Comparison of ENCODE assay signal across 1 worm cellular context in genomic region chrII:8683933-8684332, ce11.
A peak's percentile ranks its signal among the peaks of the same experiment; 100 is the strongest.
TF ChIP-seq lines count a peak whose summit lies in the region.

No protein-coding gene starts in this region.

TF ChIP-seq in whole organism, L1 larva, 84 proteins besides CTCF, POLR2A, EP300 and RAD21 (continued from another document):
- TF ChIP-seq nhr-28 (tag; optimal IDR thresholded peaks at IDR 0.05; lab: Kevin White, UChicago), result no peak
- TF ChIP-seq ces-1 (GFP tag; optimal IDR thresholded peaks at IDR 0.05; lab: Kevin White, UChicago), result no peak
- TF ChIP-seq ceh-88 (GFP tag; IDR thresholded peaks at IDR 0.05; lab: Robert Waterston, UW), result peak; percentile 15; the same call in 1 of the 2 replicates
- TF ChIP-seq nhr-84 (tag; optimal IDR thresholded peaks at IDR 0.05; lab: Kevin White, UChicago), result no peak
- peak; percentile 74 for TF ChIP-seq rnt-1 (tag; optimal IDR thresholded peaks at IDR 0.05; lab: Kevin White, UChicago)
- TF ChIP-seq swsn-7 (tag; optimal IDR thresholded peaks at IDR 0.05; lab: Kevin White, UChicago), result peak; percentile 67
- TF ChIP-seq lin-35 (GFP tag; optimal IDR thresholded peaks at IDR 0.05; lab: Kevin White, UChicago), result peak; percentile 1 to 52
- peak; percentile 33 to 58 (median 50) for TF ChIP-seq dpl-1 (GFP tag; optimal IDR thresholded peaks at IDR 0.05; lab: Kevin White, UChicago)
- peak; percentile 53 for TF ChIP-seq C16A3.4 (tag; optimal IDR thresholded peaks at IDR 0.05; lab: Kevin White, UChicago)
- peak; percentile 76 for TF ChIP-seq mep-1 (tag; optimal IDR thresholded peaks at IDR 0.05; lab: Kevin White, UChicago)
- TF ChIP-seq nhr-11 (tag; optimal IDR thresholded peaks at IDR 0.05; lab: Kevin White, UChicago), result no peak
- peak; percentile 18 for TF ChIP-seq lin-39 (tag; optimal IDR thresholded peaks at IDR 0.05; lab: Kevin White, UChicago)
- peak; percentile 69 to 79 for TF ChIP-seq lsy-2 (tag; optimal IDR thresholded peaks at IDR 0.05; lab: Kevin White, UChicago)
- peak; percentile 63 for TF ChIP-seq unc-130 (tag; optimal IDR thresholded peaks at IDR 0.05; lab: Kevin White, UChicago)
- peak; percentile 5 for TF ChIP-seq lin-13 (GFP tag; optimal IDR thresholded peaks at IDR 0.05; lab: Kevin White, UChicago)
- TF ChIP-seq efl-1 (optimal IDR thresholded peaks at IDR 0.05; lab: Kevin White, UChicago), result peak; percentile 41 to 66
- peak; percentile 59 to 77 for TF ChIP-seq efl-1 (GFP tag; optimal IDR thresholded peaks at IDR 0.05 in 1 of 2; lab: Kevin White, UChicago)
- peak; percentile 21 for TF ChIP-seq egl-13 (tag; optimal IDR thresholded peaks at IDR 0.05; lab: Kevin White, UChicago)
- TF ChIP-seq C34B4.2 (tag; optimal IDR thresholded peaks at IDR 0.05; lab: Kevin White, UChicago), result no peak
- TF ChIP-seq fkh-4 (tag; optimal IDR thresholded peaks at IDR 0.05; lab: Kevin White, UChicago; ENCODE audit: borderline replicate concordance), result no peak
- no peak for TF ChIP-seq ztf-4 (tag; optimal IDR thresholded peaks at IDR 0.05; lab: Kevin White, UChicago)
- TF ChIP-seq mdl-1 (tag; optimal IDR thresholded peaks at IDR 0.05; lab: Kevin White, UChicago), result no peak
- TF ChIP-seq tlp-1 (tag; optimal IDR thresholded peaks at IDR 0.05; lab: Kevin White, UChicago), result no peak
